Worm (Caenorhabditis elegans): ENCODE results near the gene fbxb-48.

ce11 chrII:1731932-1732331, 12.9 kb upstream of the fbxb-48 start, which contains the start of gene ceh-82:
- TF ChIP-seq nhr-12 (tag; optimal IDR thresholded peaks at IDR 0.05) (no peak), sox-4 (tag; optimal IDR thresholded peaks at IDR 0.05) (no peak), nhr-28 (tag; optimal IDR thresholded peaks at IDR 0.05) (no peak), nhr-19 (GFP tag; conservative IDR thresholded peaks at IDR 0.05) (no peak), nhr-237 (tag; optimal IDR thresholded peaks at IDR 0.05) (no peak), dpl-1 (GFP tag; optimal IDR thresholded peaks at IDR 0.05) (no peak), elt-2 (tag; optimal IDR thresholded peaks at IDR 0.05) (no peak), blmp-1 (tag; optimal IDR thresholded peaks at IDR 0.05) (no peak), nhr-77 (tag; optimal IDR thresholded peaks at IDR 0.05) (no peak), tlp-1 (tag; optimal IDR thresholded peaks at IDR 0.05) (no peak), lin-13 (GFP tag; optimal IDR thresholded peaks at IDR 0.05) (no peak), elt-3 (tag; optimal IDR thresholded peaks at IDR 0.05) (no peak), unc-86 (tag; optimal IDR thresholded peaks at IDR 0.05) (no peak), efl-1 (optimal IDR thresholded peaks at IDR 0.05) (no peak), efl-1 (GFP tag; optimal IDR thresholded peaks at IDR 0.05 in 1 of 2) (no peak)

Data from whole organism, L1 larva.